Fruit fly (Drosophila melanogaster): Measurements from ENCODE around the gene Ada1-1.

Ada1-1 gene

DNA sequence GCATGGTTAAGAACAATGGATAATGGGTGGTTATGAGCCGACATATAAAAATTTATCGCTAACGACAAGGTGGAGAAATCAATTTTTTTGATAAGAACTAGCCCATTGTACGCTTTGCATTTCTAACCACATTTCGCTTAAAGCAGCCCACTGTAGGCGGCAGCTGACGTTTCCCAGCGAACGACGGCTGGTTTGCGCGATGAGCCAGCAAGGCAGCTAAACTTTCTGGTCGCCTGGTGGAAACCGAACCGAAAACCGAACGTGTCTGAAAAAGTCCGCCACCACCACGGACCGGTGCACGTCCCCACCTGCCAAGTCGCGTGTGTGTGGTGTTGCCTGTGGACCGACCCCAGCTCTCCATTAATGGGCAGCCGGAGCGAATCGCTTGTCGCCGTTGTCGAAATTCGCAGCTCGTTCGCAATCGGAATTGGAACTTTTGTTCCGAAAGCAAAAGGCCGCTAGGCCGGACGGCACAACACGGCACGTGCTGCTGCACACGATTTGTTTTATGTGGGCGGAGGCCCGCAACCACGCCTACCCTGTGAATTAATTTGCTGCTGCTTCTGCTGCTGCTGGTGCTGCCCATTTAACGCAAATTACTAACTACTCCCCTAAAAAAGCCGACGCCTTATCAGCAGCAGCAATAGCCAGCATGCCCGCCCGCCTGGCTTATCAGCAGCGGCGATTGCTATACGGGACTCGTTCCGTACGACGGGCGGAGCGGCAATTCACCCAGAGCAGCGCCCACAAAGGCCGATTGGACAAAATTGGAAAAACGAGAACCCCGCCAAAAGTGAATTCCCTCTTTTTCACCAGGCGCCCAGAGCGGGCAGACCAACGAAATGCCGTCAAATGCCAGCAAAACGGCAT, 6.5 kb downstream of the Ada1-1 start (continued):
- TF ChIP-seq pan (optimal IDR thresholded peaks at IDR 0.05), result no peak
- no peak for TF ChIP-seq N (GFP tag; optimal IDR thresholded peaks at IDR 0.05)
- TF ChIP-seq Dif (GFP tag; optimal IDR thresholded peaks at IDR 0.05; ENCODE audit: partially characterized antibody), result no peak
- peak; percentile 8 for TF ChIP-seq Dfd (GFP tag; optimal IDR thresholded peaks at IDR 0.05)
- no peak for TF ChIP-seq Abd-B (GFP tag; optimal IDR thresholded peaks at IDR 0.05)
- TF ChIP-seq Rel (GFP tag; optimal IDR thresholded peaks at IDR 0.05), result no peak
- TF ChIP-seq Rel (tag; optimal IDR thresholded peaks at IDR 0.05), result peak; percentile 99
- TF ChIP-seq h (GFP tag; optimal IDR thresholded peaks at IDR 0.05), result peak; percentile 88
- no peak for TF ChIP-seq Mio (GFP tag; optimal IDR thresholded peaks at IDR 0.05)
- TF ChIP-seq GATAd (GFP tag; optimal IDR thresholded peaks at IDR 0.05), result no peak
- TF ChIP-seq brk (GFP tag; optimal IDR thresholded peaks at IDR 0.05), result no peak
- TF ChIP-seq Hr83 (GFP tag; optimal IDR thresholded peaks at IDR 0.05; ENCODE audit: poor library complexity, severe bottlenecking), result peak; percentile 50
- TF ChIP-seq CG32264 (GFP tag; optimal IDR thresholded peaks at IDR 0.05), result no peak

DNA sequence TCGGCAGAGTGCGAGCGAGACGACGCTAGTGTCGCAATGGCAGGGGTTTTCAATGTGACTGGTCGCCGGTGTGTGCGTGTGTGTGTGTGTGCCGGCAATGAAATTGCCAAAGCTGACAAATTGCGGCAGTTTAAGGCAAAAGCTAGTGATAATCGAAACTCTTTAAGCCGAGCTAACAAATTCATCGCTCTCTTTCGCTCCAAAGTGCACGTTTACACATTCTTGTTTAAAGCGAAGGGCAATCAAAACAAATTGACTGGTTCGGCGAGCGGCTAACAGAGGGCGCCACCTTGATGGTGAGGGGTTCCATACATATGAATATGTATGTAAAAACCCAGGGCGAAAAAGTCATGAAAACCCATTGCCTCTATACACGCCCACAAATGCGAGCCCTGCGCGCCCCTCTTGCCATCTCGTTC, 7.2 kb downstream of the Ada1-1 start:
- TF ChIP-seq foxo (GFP tag; optimal IDR thresholded peaks at IDR 0.05) (peak in 1 of 2 experiments; percentile 32), lola (GFP tag; optimal IDR thresholded peaks at IDR 0.05) (peak; percentile 1), sage (GFP tag; optimal IDR thresholded peaks at IDR 0.05) (no peak), Hr83 (GFP tag; optimal IDR thresholded peaks at IDR 0.05; ENCODE audit: poor library complexity, severe bottlenecking) (peak; percentile 22)

DNA sequence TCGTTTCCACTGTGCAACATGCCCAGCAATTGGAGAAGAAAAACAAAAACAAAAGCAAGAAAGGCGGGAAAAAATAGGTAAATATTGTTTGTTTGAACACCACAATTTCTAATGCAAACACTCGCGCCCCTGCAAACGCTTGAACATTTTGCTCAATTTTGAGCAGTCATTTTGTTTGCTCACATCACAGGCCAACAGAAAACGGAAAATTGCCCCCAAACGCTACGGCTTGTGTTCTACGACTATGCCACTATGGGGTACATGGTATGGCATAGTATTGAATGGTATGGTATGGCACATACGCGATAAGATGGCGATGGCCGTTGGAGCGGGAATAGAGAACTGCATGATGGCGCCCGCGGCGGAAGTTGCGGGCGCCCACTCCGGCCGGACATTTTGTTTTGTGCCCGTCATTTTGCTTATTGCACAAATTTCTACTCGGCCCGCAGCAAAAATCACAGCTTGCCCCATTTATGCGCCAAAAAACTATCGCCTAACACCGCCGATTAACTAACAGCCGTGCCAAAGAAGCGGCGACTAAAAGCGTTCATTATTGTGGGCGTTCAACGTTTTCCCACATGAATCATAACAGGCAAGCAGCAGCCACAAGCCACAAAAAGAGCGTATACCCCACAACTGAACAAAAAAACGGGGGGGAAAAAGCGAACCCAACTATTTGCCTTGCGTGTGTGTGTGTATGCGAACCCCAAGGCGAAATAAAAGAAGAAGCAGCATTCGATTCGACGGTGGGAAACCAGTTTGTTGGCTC, 7.8 kb downstream of the Ada1-1 start:
- TF ChIP-seq Myc (optimal IDR thresholded peaks at IDR 0.05), result no peak
- TF ChIP-seq foxo (GFP tag; optimal IDR thresholded peaks at IDR 0.05), result peak in 1 of 2 experiments; percentile 22
- peak; percentile 28 for TF ChIP-seq sv (GFP tag; optimal IDR thresholded peaks at IDR 0.05)
- TF ChIP-seq lola (GFP tag; optimal IDR thresholded peaks at IDR 0.05), result no peak
- peak in 1 of 2 experiments; percentile 31 for TF ChIP-seq dl (GFP tag; optimal IDR thresholded peaks at IDR 0.05; ENCODE audit: insufficient read depth in 1 of 2, partially characterized antibody in 2 of 2)
- TF ChIP-seq OdsH (GFP tag; optimal IDR thresholded peaks at IDR 0.05), result peak; percentile 44
- peak; percentile 11 for TF ChIP-seq rgr (GFP tag; optimal IDR thresholded peaks at IDR 0.05)

DNA sequence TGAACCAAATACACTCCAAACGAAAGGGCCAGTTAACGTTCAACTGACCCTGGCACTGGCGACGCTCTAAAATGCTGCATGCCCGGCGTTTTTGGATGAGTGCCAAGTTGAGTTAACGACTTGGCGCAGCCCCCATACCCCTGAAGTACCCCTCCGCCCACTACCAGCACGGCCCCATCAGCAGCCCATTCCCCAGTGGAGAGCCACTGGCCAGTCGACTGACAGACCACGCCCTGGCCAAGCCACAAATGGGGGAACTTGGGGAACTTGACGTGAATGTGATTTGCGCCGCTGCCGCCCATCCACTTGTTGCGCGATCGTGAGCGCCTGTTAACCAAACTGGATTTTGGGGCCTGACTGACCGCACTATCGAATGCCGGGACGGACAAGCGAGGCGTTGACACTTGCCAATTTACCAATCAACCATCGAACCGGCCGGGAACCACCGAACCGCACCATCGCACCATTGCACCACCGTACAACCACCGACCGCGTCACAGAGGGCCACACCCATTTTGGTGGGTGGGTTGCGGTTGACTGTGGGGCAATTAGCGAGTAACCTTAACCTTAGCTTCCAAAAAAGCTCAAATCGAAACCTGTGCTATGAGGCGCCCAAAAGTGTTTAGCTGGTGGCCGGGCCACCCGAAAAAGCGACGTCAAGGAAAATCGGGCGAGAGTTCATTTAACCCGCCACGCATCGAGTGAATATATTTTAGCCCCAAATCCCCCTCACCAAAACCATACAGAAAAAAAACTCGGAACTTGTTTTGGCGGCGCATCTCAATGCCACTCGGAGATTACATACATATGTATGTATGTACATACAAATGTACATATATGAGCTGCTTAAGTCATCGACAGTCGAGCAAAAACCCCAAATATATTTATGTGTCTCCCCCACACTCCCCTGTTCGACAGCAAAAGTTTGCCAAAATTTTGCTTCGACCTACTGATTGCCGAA, 9.1 kb downstream of the Ada1-1 start:
- TF ChIP-seq psq (GFP tag; optimal IDR thresholded peaks at IDR 0.05) (peak; percentile 5), sage (GFP tag; optimal IDR thresholded peaks at IDR 0.05) (peak; percentile 53), CG9705 (GFP tag; optimal IDR thresholded peaks at IDR 0.05) (no peak), foxo (GFP tag; optimal IDR thresholded peaks at IDR 0.05) (no peak), lola (GFP tag; optimal IDR thresholded peaks at IDR 0.05) (no peak), brk (GFP tag; optimal IDR thresholded peaks at IDR 0.05) (no peak), h (GFP tag; optimal IDR thresholded peaks at IDR 0.05) (no peak), Rel (GFP tag; optimal IDR thresholded peaks at IDR 0.05) (no peak), Rel (tag; optimal IDR thresholded peaks at IDR 0.05) (peak; percentile 100), Hr83 (GFP tag; optimal IDR thresholded peaks at IDR 0.05; ENCODE audit: poor library complexity, severe bottlenecking) (no peak), br (GFP tag; optimal IDR thresholded peaks at IDR 0.05) (peak; percentile 59), OdsH (GFP tag; optimal IDR thresholded peaks at IDR 0.05) (no peak), Dfd (GFP tag; optimal IDR thresholded peaks at IDR 0.05) (no peak), Hnf4 (GFP tag; optimal IDR thresholded peaks at IDR 0.05) (no peak), Jra (GFP tag; optimal IDR thresholded peaks at IDR 0.05) (peak; percentile 40), dsf (GFP tag; optimal IDR thresholded peaks at IDR 0.05; ENCODE audit: borderline replicate concordance) (no peak), GATAd (GFP tag; optimal IDR thresholded peaks at IDR 0.05) (no peak), pan (optimal IDR thresholded peaks at IDR 0.05) (no peak), CG32264 (GFP tag; optimal IDR thresholded peaks at IDR 0.05) (no peak), rgr (GFP tag; optimal IDR thresholded peaks at IDR 0.05) (peak; percentile 1), Hr78 (GFP tag; optimal IDR thresholded peaks at IDR 0.05) (no peak), Sp1 (GFP tag; optimal IDR thresholded peaks at IDR 0.05) (peak; percentile 27), tai (GFP tag; optimal IDR thresholded peaks at IDR 0.05) (no peak), CrebA (GFP tag; optimal IDR thresholded peaks at IDR 0.05; ENCODE audit: borderline replicate concordance) (no peak), sv (GFP tag; optimal IDR thresholded peaks at IDR 0.05) (no peak), N (GFP tag; optimal IDR thresholded peaks at IDR 0.05) (no peak), fru (GFP tag; optimal IDR thresholded peaks at IDR 0.05) (peak; percentile 23), dl (GFP tag; optimal IDR thresholded peaks at IDR 0.05; ENCODE audit: insufficient read depth in 1 of 2, partially characterized antibody in 2 of 2) (peak; percentile 59 to 62)

All from whole organism, wandering third instar larva.